Fruit fly (Drosophila melanogaster) whole organism, pupa: ENCODE results near the gene Ptp4E.

Source experiments
- CG10348 ChIP-seq: fragments of 200-800 bp; sonication (Bioruptor generic); IDR thresholded peaks from 2 replicates; pipeline ENCODE4 v1.3.6; 2022; ENCODE audit warnings: missing biosample characterization, missing genetic modification characterization
- CG12605 ChIP-seq: fragments of 200-800 bp; sonication (Bioruptor generic); IDR thresholded peaks from 2 replicates; pipeline ENCODE4 v1.3.6; 2022; ENCODE audit warnings: missing biosample characterization, missing genetic modification characterization
- CG13204 ChIP-seq: fragments of 200-800 bp; sonication (Bioruptor generic); optimal IDR thresholded peaks from 2 replicates; lab custom pipeline; 2018; ENCODE audit warnings: missing biosample characterization, mild to moderate bottlenecking, missing genetic modification characterization, moderate library complexity
- CG14655 ChIP-seq: fragments of 200-800 bp; sonication (Bioruptor generic); optimal IDR thresholded peaks from 3 replicates; lab custom pipeline; 2017; ENCODE audit warnings: mild to moderate bottlenecking, missing biosample characterization, missing genetic modification reagents, missing genetic modification characterization
- CG15710 ChIP-seq: fragments of 200-800 bp; sonication (Bioruptor generic); optimal IDR thresholded peaks from 2 replicates; lab custom pipeline; 2018; ENCODE audit warnings: missing biosample characterization, mild to moderate bottlenecking, missing genetic modification characterization, moderate library complexity
- CG17806 ChIP-seq: fragments of 200-800 bp; sonication (Bioruptor generic); optimal IDR thresholded peaks from 2 replicates; lab custom pipeline; 2018; ENCODE audit warnings: missing biosample characterization, mild to moderate bottlenecking, missing genetic modification characterization, moderate library complexity
- CG32121 ChIP-seq: fragments of 200-800 bp; sonication (Bioruptor generic); IDR thresholded peaks from 2 replicates; pipeline ENCODE4 v1.3.6; 2022; ENCODE audit warnings: missing biosample characterization, missing genetic modification characterization
- CG34367 ChIP-seq: fragments of 200-800 bp; sonication (Bioruptor generic); optimal IDR thresholded peaks from 2 replicates; lab custom pipeline; 2018; ENCODE audit warnings: missing biosample characterization, mild to moderate bottlenecking, missing genetic modification characterization
- CG4496 ChIP-seq: fragments of 200-800 bp; sonication (Bioruptor generic); IDR thresholded peaks from 3 replicates; pipeline ENCODE4 v1.3.6; 2022; ENCODE audit warnings: missing biosample characterization, missing genetic modification characterization
- CG8159 ChIP-seq: fragments of 200-800 bp; sonication (Bioruptor generic); optimal IDR thresholded peaks from 3 replicates; lab custom pipeline; 2018; ENCODE audit warnings: missing biosample characterization, mild to moderate bottlenecking, missing genetic modification characterization, moderate library complexity
- CG8301 ChIP-seq: fragments of 200-800 bp; sonication (Bioruptor generic); optimal IDR thresholded peaks from 2 replicates; lab custom pipeline; 2018; ENCODE audit warnings: missing biosample characterization, mild to moderate bottlenecking, missing genetic modification characterization
- CG9948 ChIP-seq: fragments of 200-800 bp; sonication (Bioruptor generic); optimal IDR thresholded peaks from 2 replicates; lab custom pipeline; 2018; ENCODE audit warnings: missing biosample characterization, mild to moderate bottlenecking, missing genetic modification characterization, moderate library complexity
- D1 ChIP-seq: fragments of 200-800 bp; sonication (Bioruptor generic); optimal IDR thresholded peaks from 2 replicates; lab custom pipeline; 2018; ENCODE audit warnings: missing biosample characterization, mild to moderate bottlenecking, missing genetic modification characterization, moderate library complexity
- EcR ChIP-seq: fragments of 200-800 bp; sonication (Bioruptor generic); optimal IDR thresholded peaks from 3 replicates; lab custom pipeline; 2019; ENCODE audit warnings: missing biosample characterization, missing genetic modification characterization, mild to moderate bottlenecking, moderate library complexity, missing genetic modification reagents
- Ets98B ChIP-seq: fragments of 200-800 bp; sonication (Bioruptor generic); IDR thresholded peaks from 2 replicates; pipeline ENCODE4 v1.3.6; 2022; ENCODE audit warnings: missing biosample characterization, missing genetic modification characterization
- Pif1A ChIP-seq: fragments of 200-800 bp; sonication (Bioruptor generic); optimal IDR thresholded peaks from 3 replicates; lab custom pipeline; 2016; ENCODE audit warnings: missing biosample characterization, missing genetic modification characterization
- Pif1B ChIP-seq: fragments of 200-800 bp; sonication (Bioruptor generic); optimal IDR thresholded peaks from 3 replicates; lab custom pipeline; 2016; ENCODE audit warnings: missing biosample characterization, missing genetic modification characterization
- Snoo ChIP-seq: fragments of 200-800 bp; sonication (Bioruptor generic); optimal IDR thresholded peaks from 3 replicates; lab custom pipeline; 2017; ENCODE audit warnings: missing biosample characterization, mild to moderate bottlenecking, missing genetic modification characterization, inconsistent platforms
- fd96Ca ChIP-seq: fragments of 200-800 bp; sonication (Bioruptor generic); IDR thresholded peaks from 3 replicates; pipeline ENCODE4 v1.3.6; 2022; ENCODE audit warnings: missing biosample characterization, missing genetic modification characterization
- gl ChIP-seq: fragments of 200-800 bp; sonication (Bioruptor generic); optimal IDR thresholded peaks from 2 replicates; lab custom pipeline; 2018; ENCODE audit warnings: missing biosample characterization, mild to moderate bottlenecking, missing genetic modification characterization
- rn ChIP-seq: fragments of 200-800 bp; sonication (Bioruptor generic); IDR thresholded peaks from 2 replicates; pipeline ENCODE4 v1.3.6; 2022; ENCODE audit warnings: missing biosample characterization, missing genetic modification characterization

The Ptp4E gene

dm6 chrX:5002748-5003147 lies 63.8 kb downstream of the Ptp4E start:
- TF ChIP-seq CG34367 (no peak), CG12605 (GFP tag; lab: Robert Waterston, UW) (peak; percentile 49; the same call in 1 of the 2 replicates), Snoo (tag; lab: Kevin White, UChicago) (no peak), Pif1A (GFP tag; lab: Kevin White, UChicago) (peak; percentile 42), EcR (GFP tag; lab: Kevin White, UChicago) (no peak), Pif1B (GFP tag; lab: Kevin White, UChicago) (peak; percentile 11), CG8301 (tag; lab: Kevin White, UChicago) (peak; percentile 67), CG14655 (GFP tag; lab: Kevin White, UChicago) (peak; percentile 65), CG8159 (no peak), rn (no peak), CG32121 (GFP tag; lab: Robert Waterston, UW) (peak; percentile 51; the same call in 1 of the 2 replicates), CG15710 (tag; lab: Kevin White, UChicago) (no peak), fd96Ca (peak; percentile 32; the same call in 1 of the 3 replicates), CG9948 (peak; percentile 24), CG17806 (tag; lab: Kevin White, UChicago) (peak; percentile 27), gl (tag; lab: Kevin White, UChicago) (no peak), CG13204 (GFP tag; lab: Kevin White, UChicago) (no peak), CG4496 (peak; percentile 77), Ets98B (GFP tag; lab: Robert Waterston, UW) (peak; percentile 59), D1 (tag; lab: Kevin White, UChicago) (no peak), CG10348 (no peak)
